Fruit fly (Drosophila melanogaster) whole organism, prepupa: ENCODE measurements around the gene Cbs.

ENCODE experiments used
- Blimp-1 ChIP-seq: fragments of 200-800 bp; sonication (Bioruptor generic); optimal IDR thresholded peaks from 3 replicates; lab custom pipeline; 2017; ENCODE audit warnings: missing biosample characterization, missing genetic modification characterization, mild to moderate bottlenecking, moderate library complexity, missing genetic modification reagents
- CG10631 ChIP-seq: fragments of 200-800 bp; sonication (Bioruptor generic); optimal IDR thresholded peaks from 2 replicates; lab custom pipeline; 2016; ENCODE audit warnings: missing biosample characterization, missing genetic modification characterization
- CG11902 ChIP-seq: fragments of 200-800 bp; sonication (Bioruptor generic); optimal IDR thresholded peaks from 3 replicates; lab custom pipeline; 2016; ENCODE audit warnings: missing biosample characterization, missing genetic modification characterization
- CG15336 ChIP-seq: fragments of 200-800 bp; sonication (Bioruptor generic); IDR thresholded peaks from 2 replicates; pipeline ENCODE4 v1.3.6; 2022; ENCODE audit warnings: missing biosample characterization, missing genetic modification characterization
- CG1621 ChIP-seq: fragments of 200-800 bp; sonication (Bioruptor generic); optimal IDR thresholded peaks from 3 replicates; lab custom pipeline; 2018; ENCODE audit warnings: missing biosample characterization, mild to moderate bottlenecking, missing genetic modification characterization
- CG31627 ChIP-seq: fragments of 200-800 bp; sonication (Bioruptor generic); optimal IDR thresholded peaks from 3 replicates; lab custom pipeline; 2016; ENCODE audit warnings: missing biosample characterization, missing genetic modification characterization
- CG32006 ChIP-seq: fragments of 200-800 bp; sonication (Bioruptor generic); optimal IDR thresholded peaks from 3 replicates; lab custom pipeline; 2017; ENCODE audit warnings: missing biosample characterization, mild to moderate bottlenecking, missing genetic modification characterization
- CG34406 ChIP-seq: fragments of 200-800 bp; sonication (Bioruptor generic); optimal IDR thresholded peaks from 3 replicates; lab custom pipeline; 2016; ENCODE audit warnings: missing biosample characterization, missing genetic modification characterization
- CG3919 ChIP-seq: fragments of 200-800 bp; sonication (Bioruptor generic); optimal IDR thresholded peaks from 3 replicates; lab custom pipeline; 2016; ENCODE audit warnings: missing biosample characterization, missing genetic modification characterization
- CG4318 ChIP-seq: fragments of 200-800 bp; sonication (Bioruptor generic); optimal IDR thresholded peaks from 3 replicates; lab custom pipeline; 2017; ENCODE audit warnings: missing biosample characterization, mild to moderate bottlenecking, missing genetic modification characterization
- CG6163 ChIP-seq: fragments of 200-800 bp; sonication (Bioruptor generic); IDR thresholded peaks from 3 replicates; pipeline ENCODE4 v1.3.6; 2022; ENCODE audit warnings: missing biosample characterization, missing genetic modification characterization
- CG6276 ChIP-seq: fragments of 200-800 bp; sonication (Bioruptor generic); optimal IDR thresholded peaks from 2 replicates; lab custom pipeline; 2017; ENCODE audit warnings: missing biosample characterization, mild to moderate bottlenecking, missing genetic modification characterization
- CG6792 ChIP-seq: fragments of 200-800 bp; sonication (Bioruptor generic); optimal IDR thresholded peaks from 3 replicates; lab custom pipeline; 2016; ENCODE audit warnings: missing biosample characterization, missing genetic modification characterization
- CG6808 ChIP-seq: fragments of 200-800 bp; sonication (Bioruptor generic); optimal IDR thresholded peaks from 3 replicates; lab custom pipeline; 2017; ENCODE audit warnings: missing biosample characterization, missing genetic modification characterization, mild to moderate bottlenecking, moderate library complexity, missing genetic modification reagents
- CG6854 ChIP-seq: fragments of 200-800 bp; sonication (Bioruptor generic); optimal IDR thresholded peaks from 2 replicates; lab custom pipeline; 2017; ENCODE audit warnings: missing biosample characterization, mild to moderate bottlenecking, missing genetic modification characterization
- CG8119 ChIP-seq: fragments of 200-800 bp; sonication (Bioruptor generic); IDR thresholded peaks from 3 replicates; pipeline ENCODE4 v1.3.6; 2022; ENCODE audit warnings: missing biosample characterization, missing genetic modification characterization
- CG8319 ChIP-seq: fragments of 200-800 bp; sonication (Bioruptor generic); optimal IDR thresholded peaks from 3 replicates; lab custom pipeline; 2016; ENCODE audit warnings: missing biosample characterization, missing genetic modification characterization
- CG8632 ChIP-seq: fragments of 200-800 bp; sonication (Bioruptor generic); optimal IDR thresholded peaks from 3 replicates; lab custom pipeline; 2016; ENCODE audit warnings: missing biosample characterization, missing genetic modification characterization
- Eip75B ChIP-seq: fragments of 200-800 bp; sonication (Bioruptor generic); optimal IDR thresholded peaks from 3 replicates; lab custom pipeline; 2016; ENCODE audit warnings: missing biosample characterization, missing genetic modification characterization
- Eip78C ChIP-seq: fragments of 200-800 bp; sonication (Bioruptor generic); peaks from one replicate; lab custom pipeline; 2016; ENCODE audit warnings: missing biosample characterization, missing genetic modification characterization
- Eip93F ChIP-seq: fragments of 200-800 bp; sonication (Bioruptor generic); optimal IDR thresholded peaks from 2 replicates; lab custom pipeline; 2016; ENCODE audit warnings: missing biosample characterization, mild to moderate bottlenecking, missing genetic modification characterization
- Ets21C ChIP-seq: fragments of 200-800 bp; sonication (Bioruptor generic); optimal IDR thresholded peaks from 3 replicates; lab custom pipeline; 2016; ENCODE audit warnings: missing biosample characterization, missing genetic modification characterization
- Ets96B ChIP-seq: fragments of 200-800 bp; optimal IDR thresholded peaks from 2 replicates; lab custom pipeline; 2019; ENCODE audit warnings: missing biosample characterization, mild to moderate bottlenecking, missing genetic modification characterization, moderate library complexity
- Gug ChIP-seq: fragments of 200-800 bp; sonication (Bioruptor generic); IDR thresholded peaks from 2 replicates; pipeline ENCODE4 v1.3.6; 2022; ENCODE audit warnings: missing biosample characterization, missing genetic modification characterization
- Hr38 ChIP-seq: sonication (Bioruptor generic); optimal IDR thresholded peaks from 2 replicates; lab custom pipeline; 2016; ENCODE audit warnings: missing biosample characterization, missing genetic modification characterization
- Hr39 ChIP-seq: fragments of 200-800 bp; sonication (Bioruptor generic); optimal IDR thresholded peaks from 2 replicates; lab custom pipeline; 2016; ENCODE audit warnings: missing biosample characterization, missing genetic modification characterization
- Hr4 ChIP-seq: fragments of 200-800 bp; sonication (Bioruptor generic); optimal IDR thresholded peaks from 3 replicates; lab custom pipeline; 2016; ENCODE audit warnings: missing biosample characterization, missing genetic modification characterization
- Lpt ChIP-seq: fragments of 200-800 bp; sonication (Bioruptor generic); optimal IDR thresholded peaks from 3 replicates; lab custom pipeline; 2016; ENCODE audit warnings: missing biosample characterization, missing genetic modification characterization
- Met ChIP-seq: fragments of 200-800 bp; sonication (Bioruptor generic); optimal IDR thresholded peaks from 3 replicates; lab custom pipeline; 2016; ENCODE audit warnings: missing biosample characterization, missing genetic modification characterization
- Smox ChIP-seq: fragments of 200-800 bp; sonication (Bioruptor generic); optimal IDR thresholded peaks from 3 replicates; lab custom pipeline; 2016; ENCODE audit warnings: missing biosample characterization, missing genetic modification characterization
- Sox15 ChIP-seq: fragments of 200-800 bp; sonication (Bioruptor generic); optimal IDR thresholded peaks from 3 replicates; lab custom pipeline; 2016; ENCODE audit warnings: missing biosample characterization, missing genetic modification characterization
- achi ChIP-seq: fragments of 200-800 bp; sonication (Bioruptor generic); optimal IDR thresholded peaks from 3 replicates; lab custom pipeline; 2016; ENCODE audit warnings: missing biosample characterization, missing genetic modification characterization
- cyc ChIP-seq: fragments of 200-800 bp; sonication (Bioruptor generic); optimal IDR thresholded peaks from 3 replicates; lab custom pipeline; 2016; ENCODE audit warnings: missing biosample characterization, missing genetic modification characterization
- dac ChIP-seq: fragments of 200-800 bp; sonication (Bioruptor generic); optimal IDR thresholded peaks from 2 replicates; lab custom pipeline; 2017; ENCODE audit warnings: missing biosample characterization, mild to moderate bottlenecking, missing genetic modification characterization
- dsx ChIP-seq: fragments of 200-800 bp; optimal IDR thresholded peaks from 3 replicates; lab custom pipeline; 2019; ENCODE audit warnings: missing biosample characterization, mild to moderate bottlenecking, missing genetic modification characterization, moderate library complexity; ENCODE audit not compliant: poor library complexity, severe bottlenecking
- eg ChIP-seq: fragments of 200-800 bp; sonication (Bioruptor generic); IDR thresholded peaks from 3 replicates; pipeline ENCODE4 v1.3.6; 2022; ENCODE audit warnings: missing biosample characterization, missing genetic modification characterization
- esn ChIP-seq: fragments of 200-800 bp; sonication (Bioruptor generic); optimal IDR thresholded peaks from 2 replicates; lab custom pipeline; 2016; ENCODE audit warnings: missing biosample characterization, mild to moderate bottlenecking, missing genetic modification characterization, moderate library complexity
- fd59A ChIP-seq: fragments of 200-800 bp; sonication (Bioruptor generic); optimal IDR thresholded peaks from 2 replicates; lab custom pipeline; 2017; ENCODE audit warnings: missing biosample characterization, mild to moderate bottlenecking, missing genetic modification characterization, missing genetic modification reagents
- fd85E ChIP-seq: fragments of 200-800 bp; sonication (Bioruptor generic); optimal IDR thresholded peaks from 3 replicates; lab custom pipeline; 2016; ENCODE audit warnings: missing biosample characterization, missing genetic modification characterization
- fkh ChIP-seq: fragments of 200-800 bp; sonication (Bioruptor generic); optimal IDR thresholded peaks from 3 replicates; lab custom pipeline; 2017; ENCODE audit warnings: missing biosample characterization, mild to moderate bottlenecking, missing genetic modification characterization, moderate library complexity
- lz ChIP-seq: fragments of 200-800 bp; sonication (Bioruptor generic); optimal IDR thresholded peaks from 3 replicates; lab custom pipeline; 2016; ENCODE audit warnings: missing biosample characterization, missing genetic modification characterization
- pdm3 ChIP-seq: fragments of 200-800 bp; sonication (Bioruptor generic); optimal IDR thresholded peaks from 3 replicates; lab custom pipeline; 2016; ENCODE audit warnings: missing biosample characterization, missing genetic modification characterization
- salr ChIP-seq, 2 experiments: fragments of 200-800 bp; sonication (Bioruptor generic); optimal IDR thresholded peaks; 3 replicates each; lab custom pipeline; 2016 to 2018; ENCODE audit warnings: missing biosample characterization in 2 of 2, missing genetic modification characterization in 2 of 2, mild to moderate bottlenecking in 1 of 2
- ss ChIP-seq, 2 experiments: fragments of 200-800 bp; sonication (Bioruptor generic); optimal IDR thresholded peaks; 2 replicates in 1 of 2; 3 replicates in 1 of 2; lab custom pipeline; 2017 to 2018; ENCODE audit warnings: mild to moderate bottlenecking in 2 of 2, missing biosample characterization in 2 of 2, missing genetic modification characterization in 2 of 2, moderate library complexity in 1 of 2
- svp ChIP-seq: fragments of 200-800 bp; sonication (Bioruptor generic); peaks from one replicate; lab custom pipeline; 2016; ENCODE audit warnings: missing biosample characterization, missing genetic modification characterization
- topi ChIP-seq: fragments of 200-800 bp; sonication (Bioruptor generic); optimal IDR thresholded peaks from 3 replicates; lab custom pipeline; 2016; ENCODE audit warnings: missing biosample characterization, missing genetic modification characterization
- vri ChIP-seq: fragments of 200-800 bp; sonication (Bioruptor generic); optimal IDR thresholded peaks from 3 replicates; lab custom pipeline; 2016; ENCODE audit warnings: missing biosample characterization, mild to moderate bottlenecking, missing genetic modification characterization

Gene Cbs

DNA sequence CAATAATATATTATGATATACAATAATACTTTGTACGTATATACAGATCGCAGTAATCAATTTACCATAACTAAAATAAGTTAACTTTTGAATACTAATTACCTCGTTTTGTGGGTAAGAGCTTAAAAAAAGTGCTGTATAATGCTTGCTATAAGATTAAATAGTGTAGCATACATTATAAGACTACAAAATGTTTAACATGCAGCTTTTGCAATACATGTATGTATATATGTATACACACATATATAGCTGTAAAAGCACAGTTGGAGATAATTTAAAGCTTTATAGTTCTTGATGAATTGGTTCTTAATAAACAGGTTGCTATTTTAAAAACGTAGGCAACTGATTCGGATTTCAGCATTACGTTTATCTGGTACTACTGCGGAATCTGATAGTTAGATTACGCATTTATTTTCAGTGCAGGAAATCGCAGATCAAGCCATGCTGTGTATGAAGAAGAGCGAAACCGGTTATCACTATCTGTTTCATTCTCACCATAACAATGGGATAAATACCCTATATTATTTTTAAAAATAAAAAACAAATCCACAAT is 584 bp upstream of the Cbs start (continued):
- no peak for TF ChIP-seq fd85E (GFP tag; lab: Kevin White, UChicago)
- peak; percentile 43 for TF ChIP-seq dsx (GFP tag; lab: Kevin White, UChicago)
- TF ChIP-seq CG8319 (GFP tag; lab: Kevin White, UChicago): peak; percentile 17
- peak; percentile 22 for TF ChIP-seq achi (GFP tag; lab: Kevin White, UChicago)
- no peak for TF ChIP-seq CG6854 (GFP tag; lab: Kevin White, UChicago)
- no peak for TF ChIP-seq Eip93F (GFP tag; lab: Kevin White, UChicago)
- peak; percentile 54 for TF ChIP-seq Eip75B (GFP tag; lab: Kevin White, UChicago)
- peak; percentile 76; the same call in 2 of the 3 replicates for TF ChIP-seq CG6163 (GFP tag; lab: Robert Waterston, UW)
- no peak for TF ChIP-seq Lpt
- peak in 1 of 2 experiments; percentile 45 for TF ChIP-seq ss (GFP tag; optimal IDR thresholded peaks at IDR 0.05; lab: Kevin White, UChicago)
- TF ChIP-seq lz: peak; percentile 12
- no peak for TF ChIP-seq Blimp-1 (GFP tag; lab: Kevin White, UChicago)
- peak; percentile 70 for TF ChIP-seq eg (GFP tag; lab: Robert Waterston, UW)
- TF ChIP-seq Smox (GFP tag; lab: Kevin White, UChicago): peak; percentile 9
- no peak for TF ChIP-seq CG6792 (GFP tag; lab: Kevin White, UChicago)

- TF ChIP-seq fkh (GFP tag; lab: Kevin White, UChicago) (peak; percentile 72), esn (GFP tag; lab: Kevin White, UChicago) (no peak), CG6792 (GFP tag; lab: Kevin White, UChicago) (no peak), CG32006 (GFP tag; lab: Kevin White, UChicago) (no peak), dac (GFP tag; lab: Kevin White, UChicago) (no peak), Met (GFP tag; lab: Kevin White, UChicago) (no peak), fd59A (GFP tag; lab: Kevin White, UChicago) (no peak), lz (no peak), CG6163 (GFP tag; lab: Robert Waterston, UW) (peak; percentile 65), CG4318 (no peak), Sox15 (GFP tag; lab: Kevin White, UChicago) (no peak), Eip75B (GFP tag; lab: Kevin White, UChicago) (no peak), CG8119 (GFP tag; lab: Robert Waterston, UW) (peak; percentile 66), Hr39 (GFP tag; lab: Kevin White, UChicago) (no peak), CG10631 (GFP tag; lab: Kevin White, UChicago) (no peak), achi (GFP tag; lab: Kevin White, UChicago) (no peak), pdm3 (no peak), CG8632 (GFP tag; lab: Kevin White, UChicago) (no peak), Hr4 (GFP tag; lab: Kevin White, UChicago) (peak; percentile 0), CG34406 (GFP tag; lab: Kevin White, UChicago) (no peak), Eip93F (GFP tag; lab: Kevin White, UChicago) (no peak), Hr38 (no peak), svp (no peak), CG6808 (GFP tag; lab: Kevin White, UChicago) (peak; percentile 53), CG15336 (GFP tag; lab: Robert Waterston, UW) (peak; percentile 75), CG8319 (GFP tag; lab: Kevin White, UChicago) (no peak), Smox (GFP tag; lab: Kevin White, UChicago) (no peak), CG3919 (GFP tag; lab: Kevin White, UChicago) (no peak), salr (GFP tag; optimal IDR thresholded peaks at IDR 0.05; lab: Kevin White, UChicago) (no peak), CG31627 (GFP tag; lab: Kevin White, UChicago) (no peak), fd85E (GFP tag; lab: Kevin White, UChicago) (no peak), topi (GFP tag; lab: Kevin White, UChicago) (no peak), Ets21C (GFP tag; lab: Kevin White, UChicago) (no peak), vri (GFP tag; lab: Kevin White, UChicago) (no peak), Gug (GFP tag; lab: Robert Waterston, UW) (peak; percentile 41; the same call in 1 of the 2 replicates), CG1621 (tag; lab: Kevin White, UChicago) (no peak), CG6276 (GFP tag; lab: Kevin White, UChicago) (peak; percentile 86), Blimp-1 (GFP tag; lab: Kevin White, UChicago) (no peak), CG11902 (no peak), CG6854 (GFP tag; lab: Kevin White, UChicago) (no peak), Ets96B (tag; lab: Kevin White, UChicago) (peak; percentile 56), cyc (GFP tag; lab: Kevin White, UChicago) (no peak), ss (GFP tag; optimal IDR thresholded peaks at IDR 0.05; lab: Kevin White, UChicago) (peak; percentile 48 to 66), Eip78C (GFP tag; lab: Kevin White, UChicago) (peak; percentile 47)
These were observed 557 bp downstream of the Cbs start for dm6 chrX:21045448-21045941.
